Worm (Caenorhabditis elegans) whole organism, midembryonic: Measurements from ENCODE around the gene Y60A9A.1.

Experiments used
- T22C8.4 ChIP-seq: fragments of 200-800 bp; sonication (Bioruptor generic); IDR thresholded peaks from 2 replicates; pipeline ENCODE4 v1.3.6; 2022; ENCODE audit warnings: missing genetic modification characterization, missing compliant biosample characterization
- cog-1 ChIP-seq: sonication (generic microtip); optimal IDR thresholded peaks from 2 replicates; lab custom pipeline; 2016; ENCODE audit warnings: missing genetic modification characterization, missing compliant biosample characterization
- med-1 ChIP-seq: sonication (generic microtip); optimal IDR thresholded peaks from 2 replicates; lab custom pipeline; 2017; ENCODE audit warnings: missing genetic modification characterization, mild to moderate bottlenecking, missing compliant biosample characterization, antibody characterized with exemption, missing genetic modification reagents; ENCODE audit not compliant: insufficient read depth
- ztf-23 ChIP-seq: fragments of 200-800 bp; sonication (Bioruptor generic); IDR thresholded peaks from 2 replicates; pipeline ENCODE4 v1.3.6; 2022; ENCODE audit warnings: missing genetic modification reagents, missing genetic modification characterization, missing compliant biosample characterization
- ztf-29 ChIP-seq: fragments of 200-800 bp; sonication (Bioruptor generic); IDR thresholded peaks from 2 replicates; pipeline ENCODE4 v1.3.6; 2022; ENCODE audit warnings: missing genetic modification reagents, missing genetic modification characterization, missing compliant biosample characterization

DNA sequence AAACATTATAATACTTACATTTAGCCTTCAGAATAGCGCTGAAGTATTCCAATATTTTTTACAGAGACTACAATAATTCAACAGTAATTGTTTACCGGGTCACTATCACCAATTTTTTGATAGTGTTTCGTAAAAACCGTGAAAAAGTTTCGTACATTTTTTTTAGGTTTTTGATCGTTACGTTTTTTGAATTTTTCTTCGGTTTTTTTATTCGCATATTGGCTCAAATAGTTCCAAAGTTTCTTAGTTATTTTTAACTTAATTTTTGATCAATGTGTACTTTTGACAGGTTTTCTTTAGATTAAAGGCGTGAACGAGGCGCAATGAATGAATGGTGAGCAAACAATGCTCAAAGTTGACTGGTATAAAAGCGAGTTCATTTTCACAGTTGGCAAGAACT is 46.0 kb upstream of the Y60A9A.1 start, which contains the start of gene fipr-3:
- no peak for TF ChIP-seq ztf-23 (GFP tag; lab: Robert Waterston, UW)
- no peak for TF ChIP-seq ztf-29 (GFP tag; lab: Robert Waterston, UW)
- TF ChIP-seq med-1 (GFP tag; lab: Kevin White, UChicago) = no peak
- TF ChIP-seq cog-1 (tag; lab: Kevin White, UChicago) = no peak
- no peak for TF ChIP-seq T22C8.4
